Worm (Caenorhabditis elegans) whole organism, midembryonic: ENCODE results near the gene kin-18.
A peak's percentile ranks its signal among the peaks of the same experiment; 100 is the strongest.

Experiments
- T22C8.4 ChIP-seq: fragments of 200-800 bp; sonication (Bioruptor generic); IDR thresholded peaks from 2 replicates; pipeline ENCODE4 v1.3.6; 2022; ENCODE audit warnings: missing genetic modification characterization, missing compliant biosample characterization
- flt-1 ChIP-seq: fragments of 200-800 bp; sonication (Bioruptor generic); IDR thresholded peaks from 2 replicates; pipeline ENCODE4 v1.3.6; 2022; ENCODE audit warnings: missing genetic modification characterization, missing compliant biosample characterization
- ref-1 ChIP-seq: fragments of 200-800 bp; sonication (Bioruptor generic); conservative IDR thresholded peaks from 2 replicates; pipeline ENCODE4 v1.3.6; 2022; ENCODE audit warnings: missing genetic modification reagents, missing genetic modification characterization, missing compliant biosample characterization
- tab-1 ChIP-seq: fragments of 200-800 bp; sonication (Bioruptor generic); IDR thresholded peaks from 2 replicates; pipeline ENCODE4 v1.3.6; 2022; ENCODE audit warnings: missing genetic modification characterization, missing compliant biosample characterization
- ztf-23 ChIP-seq: fragments of 200-800 bp; sonication (Bioruptor generic); IDR thresholded peaks from 2 replicates; pipeline ENCODE4 v1.3.6; 2022; ENCODE audit warnings: missing genetic modification reagents, missing genetic modification characterization, missing compliant biosample characterization
- ztf-29 ChIP-seq: fragments of 200-800 bp; sonication (Bioruptor generic); IDR thresholded peaks from 2 replicates; pipeline ENCODE4 v1.3.6; 2022; ENCODE audit warnings: missing genetic modification reagents, missing genetic modification characterization, missing compliant biosample characterization

DNA sequence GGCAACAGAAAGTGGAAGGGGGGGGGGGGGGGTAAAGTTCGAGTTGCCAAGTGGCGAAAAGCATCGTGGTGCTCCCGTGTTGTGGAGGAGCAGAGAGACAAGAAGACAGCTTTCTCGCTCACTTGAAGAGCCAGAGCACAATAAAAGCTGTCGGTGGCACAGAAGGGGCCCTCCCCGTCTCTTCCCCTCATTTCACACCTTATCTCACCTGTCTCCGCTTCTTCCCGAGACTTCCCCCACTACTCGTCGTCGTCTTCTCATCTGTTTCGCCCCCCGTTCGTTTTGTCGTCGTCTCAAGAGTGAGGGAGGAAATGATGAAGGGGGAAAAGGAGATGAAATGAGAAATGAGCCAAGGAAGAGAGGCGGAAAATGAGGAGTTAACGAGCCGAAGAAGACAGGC lies 20.0 kb downstream of the kin-18 start:
- TF ChIP-seq ztf-23 (GFP tag; lab: Robert Waterston, UW) (0 out of 2 replicates have a peak, but pooled peaks have one; percentile 27), ztf-29 (GFP tag; lab: Robert Waterston, UW) (no peak), flt-1 (GFP tag; lab: Robert Waterston, UW) (no peak), ref-1 (GFP tag; lab: Robert Waterston, UW) (no peak), T22C8.4 (no peak), tab-1 (GFP tag; lab: Robert Waterston, UW) (no peak)
